Worm (Caenorhabditis elegans): ENCODE results near the gene Y75B8A.31.

ce11 chrIII:12375614-12376013 lies 24.2 kb downstream of the Y75B8A.31 start:
- TF ChIP-seq sdz-12 (GFP tag; optimal IDR thresholded peaks at IDR 0.05) (no peak), dmd-9 (GFP tag; IDR thresholded peaks at IDR 0.05) (no peak), nhr-237 (tag; optimal IDR thresholded peaks at IDR 0.05) (no peak), ama-1 (optimal IDR thresholded peaks at IDR 0.05) (no peak), unc-130 (GFP tag; optimal IDR thresholded peaks at IDR 0.05) (no peak)
